Worm (Caenorhabditis elegans) whole organism, L1 larva: ENCODE results near the gene B0361.4.
A peak's percentile ranks its signal among the peaks of the same experiment; 100 is the strongest.

ENCODE experiments used
- C04F5.9 ChIP-seq: sonication (generic microtip); optimal IDR thresholded peaks from 2 replicates; lab custom pipeline; 2016; ENCODE audit warnings: missing genetic modification characterization, missing compliant biosample characterization
- C16A3.4 ChIP-seq: fragments of 150-350 bp; optimal IDR thresholded peaks from 2 replicates; lab custom pipeline; 2014; ENCODE audit warnings: missing biosample characterization, missing genetic modification characterization
- Y116A8C.19 ChIP-seq: sonication (generic microtip); optimal IDR thresholded peaks from 2 replicates; lab custom pipeline; 2016; ENCODE audit warnings: missing compliant biosample characterization, missing genetic modification characterization, borderline replicate concordance
- alr-1 ChIP-seq: fragments of 200-800 bp; sonication (Bioruptor generic); optimal IDR thresholded peaks from 2 replicates; lab custom pipeline; 2018; ENCODE audit warnings: borderline replicate concordance, mild to moderate bottlenecking, missing genetic modification characterization, missing compliant biosample characterization
- ama-1 ChIP-seq: fragments of 150-350 bp; optimal IDR thresholded peaks from 2 replicates; lab custom pipeline; 2014
- blmp-1 ChIP-seq: fragments of 150-350 bp; optimal IDR thresholded peaks from 2 replicates; lab custom pipeline; 2014; ENCODE audit warnings: missing biosample characterization, missing genetic modification characterization
- ceh-63 ChIP-seq: fragments of 200-800 bp; sonication (Bioruptor generic); optimal IDR thresholded peaks from 2 replicates; lab custom pipeline; 2018; ENCODE audit warnings: mild to moderate bottlenecking, missing genetic modification characterization, missing compliant biosample characterization
- ceh-8 ChIP-seq: fragments of 200-800 bp; sonication (Bioruptor generic); optimal IDR thresholded peaks from 2 replicates; lab custom pipeline; 2018; ENCODE audit warnings: mild to moderate bottlenecking, missing genetic modification characterization, moderate library complexity, missing compliant biosample characterization
- ceh-82 ChIP-seq, 3 experiments: fragments of 150-350 bp in 1 of 3; sonication (generic microtip) in 2 of 3; optimal IDR thresholded peaks; 2 replicates each; lab custom pipeline; 2014 to 2017; ENCODE audit warnings: missing biosample characterization in 3 of 3, missing genetic modification characterization in 3 of 3
- ceh-88 ChIP-seq: fragments of 200-800 bp; sonication (Bioruptor generic); IDR thresholded peaks from 2 replicates; pipeline ENCODE4 v1.3.6; 2022; ENCODE audit warnings: missing genetic modification characterization, missing compliant biosample characterization
- ceh-90 ChIP-seq: sonication (generic microtip); optimal IDR thresholded peaks from 2 replicates; lab custom pipeline; 2016; ENCODE audit warnings: missing genetic modification characterization, missing compliant biosample characterization
- dpl-1 ChIP-seq, 3 experiments: fragments of 150-350 bp in 2 of 3; sonication (generic microtip) in 1 of 3; optimal IDR thresholded peaks; 2 replicates each; lab custom pipeline; 2014 to 2017; ENCODE audit warnings: missing biosample characterization in 3 of 3, missing genetic modification characterization in 3 of 3, missing genetic modification reagents in 3 of 3
- efl-3 ChIP-seq: fragments of 200-800 bp; sonication (Bioruptor generic); optimal IDR thresholded peaks from 2 replicates; lab custom pipeline; 2018; ENCODE audit warnings: mild to moderate bottlenecking, missing genetic modification characterization, missing compliant biosample characterization
- elt-2 ChIP-seq: sonication (generic microtip); optimal IDR thresholded peaks from 2 replicates; lab custom pipeline; 2016; ENCODE audit warnings: missing genetic modification characterization, mild to moderate bottlenecking, inconsistent platforms, missing compliant biosample characterization, missing genetic modification reagents
- elt-3 ChIP-seq, 6 experiments: fragments of 150-350 bp in 1 of 6; sonication (generic microtip); optimal IDR thresholded peaks; 2 replicates each; lab custom pipeline; 2017 to 2018; ENCODE audit warnings: missing biosample characterization in 6 of 6, missing genetic modification characterization in 6 of 6, inconsistent platforms in 1 of 6
- ets-5 ChIP-seq: fragments of 200-800 bp; sonication (Bioruptor generic); IDR thresholded peaks from 2 replicates; pipeline ENCODE4 v1.3.6; 2022; ENCODE audit warnings: missing genetic modification characterization, missing compliant biosample characterization
- fkh-10 ChIP-seq: sonication (generic microtip); optimal IDR thresholded peaks from 2 replicates; lab custom pipeline; 2017; ENCODE audit warnings: missing biosample characterization, missing genetic modification reagents, missing genetic modification characterization
- fkh-8 ChIP-seq: sonication (generic microtip); optimal IDR thresholded peaks from 2 replicates; lab custom pipeline; 2016; ENCODE audit warnings: mild to moderate bottlenecking, missing genetic modification characterization, missing compliant biosample characterization
- grh-1 ChIP-seq: fragments of 200-800 bp; sonication (Bioruptor generic); IDR thresholded peaks from 2 replicates; pipeline ENCODE4 v1.3.6; 2022; ENCODE audit warnings: missing genetic modification reagents, missing genetic modification characterization, missing compliant biosample characterization
- hlh-17 ChIP-seq: fragments of 200-800 bp; sonication (Bioruptor generic); optimal IDR thresholded peaks from 2 replicates; lab custom pipeline; 2018; ENCODE audit warnings: missing genetic modification characterization, mild to moderate bottlenecking, missing compliant biosample characterization, moderate library complexity, borderline replicate concordance
- hlh-4 ChIP-seq: sonication (generic microtip); optimal IDR thresholded peaks from 2 replicates; lab custom pipeline; 2016; ENCODE audit warnings: mild to moderate bottlenecking, missing genetic modification characterization, missing compliant biosample characterization
- hpl-2 ChIP-seq: fragments of 150-350 bp; optimal IDR thresholded peaks from 2 replicates; lab custom pipeline; 2014; ENCODE audit warnings: missing biosample characterization, missing genetic modification reagents, missing genetic modification characterization
- irx-1 ChIP-seq: sonication (generic microtip); optimal IDR thresholded peaks from 2 replicates; lab custom pipeline; 2016; ENCODE audit warnings: missing genetic modification characterization, missing compliant biosample characterization
- isw-1 ChIP-seq: fragments of 200-800 bp; sonication (Bioruptor generic); IDR thresholded peaks from 2 replicates; pipeline ENCODE4 v1.3.6; 2022; ENCODE audit warnings: missing genetic modification characterization, missing compliant biosample characterization
- jun-1 ChIP-seq: fragments of 150-350 bp; optimal IDR thresholded peaks from 2 replicates; lab custom pipeline; 2014; ENCODE audit warnings: missing biosample characterization, missing genetic modification reagents, missing genetic modification characterization
- lin-13 ChIP-seq: fragments of 150-350 bp; optimal IDR thresholded peaks from 2 replicates; lab custom pipeline; 2014; ENCODE audit warnings: missing biosample characterization, missing genetic modification reagents, missing genetic modification characterization
- lir-3 ChIP-seq: sonication (generic microtip); optimal IDR thresholded peaks from 2 replicates; lab custom pipeline; 2016; ENCODE audit warnings: mild to moderate bottlenecking, missing genetic modification characterization, moderate library complexity, missing compliant biosample characterization; ENCODE audit not compliant: poor library complexity
- lsy-2 ChIP-seq, 2 experiments: fragments of 150-350 bp; optimal IDR thresholded peaks; 2 replicates each; lab custom pipeline; 2014; ENCODE audit warnings: missing biosample characterization in 2 of 2, missing genetic modification characterization in 2 of 2
- mdl-1 ChIP-seq, 2 experiments: fragments of 150-350 bp; optimal IDR thresholded peaks; 2 replicates each; lab custom pipeline; 2014 to 2017; ENCODE audit warnings: missing biosample characterization in 2 of 2, missing genetic modification characterization in 2 of 2, inconsistent platforms in 1 of 2
- mep-1 ChIP-seq: fragments of 150-350 bp; optimal IDR thresholded peaks from 2 replicates; lab custom pipeline; 2014; ENCODE audit warnings: missing biosample characterization, missing genetic modification characterization
- nhr-11 ChIP-seq: fragments of 150-350 bp; optimal IDR thresholded peaks from 2 replicates; lab custom pipeline; 2014; ENCODE audit warnings: missing biosample characterization, missing genetic modification characterization
- nhr-19 ChIP-seq: fragments of 200-800 bp; sonication (Bioruptor generic); conservative IDR thresholded peaks from 2 replicates; pipeline ENCODE4 v1.3.6; 2022; ENCODE audit warnings: missing genetic modification characterization, missing compliant biosample characterization
- nhr-20 ChIP-seq: sonication (generic microtip); optimal IDR thresholded peaks from 2 replicates; lab custom pipeline; 2016; ENCODE audit warnings: mild to moderate bottlenecking, missing genetic modification characterization, missing compliant biosample characterization
- nhr-47 ChIP-seq: sonication (generic microtip); optimal IDR thresholded peaks from 2 replicates; lab custom pipeline; 2016; ENCODE audit warnings: mild to moderate bottlenecking, missing genetic modification characterization, moderate library complexity, missing compliant biosample characterization
- nhr-76 ChIP-seq: sonication (generic microtip); optimal IDR thresholded peaks from 2 replicates; lab custom pipeline; 2017; ENCODE audit warnings: missing biosample characterization, missing genetic modification characterization
- nhr-77 ChIP-seq: fragments of 150-350 bp; optimal IDR thresholded peaks from 2 replicates; lab custom pipeline; 2014; ENCODE audit warnings: missing biosample characterization, missing genetic modification characterization
- nhr-84 ChIP-seq: sonication (generic microtip); optimal IDR thresholded peaks from 2 replicates; lab custom pipeline; 2017; ENCODE audit warnings: missing biosample characterization, missing genetic modification characterization
- nhr-85 ChIP-seq: sonication (generic microtip); peaks from one replicate; lab custom pipeline; 2016; ENCODE audit warnings: missing genetic modification characterization, inconsistent platforms, missing compliant biosample characterization
- pqm-1 ChIP-seq: sonication (generic microtip); optimal IDR thresholded peaks from 3 replicates; lab custom pipeline; 2017; ENCODE audit warnings: missing biosample characterization, missing genetic modification characterization
- rnt-1 ChIP-seq: sonication (generic microtip); optimal IDR thresholded peaks from 2 replicates; lab custom pipeline; 2016; ENCODE audit warnings: mild to moderate bottlenecking, missing genetic modification characterization, moderate library complexity, missing compliant biosample characterization
- snu-23 ChIP-seq: sonication (generic microtip); optimal IDR thresholded peaks from 2 replicates; lab custom pipeline; 2016; ENCODE audit warnings: missing genetic modification characterization, missing compliant biosample characterization
- sox-4 ChIP-seq: sonication (generic microtip); optimal IDR thresholded peaks from 2 replicates; lab custom pipeline; 2016; ENCODE audit warnings: missing genetic modification characterization, missing compliant biosample characterization
- sptf-1 ChIP-seq: fragments of 150-350 bp; optimal IDR thresholded peaks from 2 replicates; lab custom pipeline; 2014; ENCODE audit warnings: missing biosample characterization, missing genetic modification characterization
- swsn-7 ChIP-seq: sonication (generic microtip); optimal IDR thresholded peaks from 2 replicates; lab custom pipeline; 2016; ENCODE audit warnings: missing genetic modification characterization, missing compliant biosample characterization
- tbx-2 ChIP-seq: sonication (generic microtip); optimal IDR thresholded peaks from 2 replicates; lab custom pipeline; 2016; ENCODE audit warnings: missing genetic modification characterization, missing compliant biosample characterization
- tlp-1 ChIP-seq: fragments of 150-350 bp; optimal IDR thresholded peaks from 2 replicates; lab custom pipeline; 2014; ENCODE audit warnings: missing biosample characterization, missing genetic modification characterization
- unc-62 ChIP-seq: fragments of 150-350 bp; optimal IDR thresholded peaks from 2 replicates; lab custom pipeline; 2014; ENCODE audit warnings: missing biosample characterization, missing genetic modification reagents, missing genetic modification characterization
- unc-86 ChIP-seq: sonication (generic microtip); optimal IDR thresholded peaks from 2 replicates; lab custom pipeline; 2016; ENCODE audit warnings: missing genetic modification characterization, missing compliant biosample characterization
- xbp-1 ChIP-seq: sonication (generic microtip); optimal IDR thresholded peaks from 2 replicates; lab custom pipeline; 2016; ENCODE audit warnings: missing genetic modification characterization, missing compliant biosample characterization
- ztf-11 ChIP-seq, 2 experiments: sonication (generic microtip); optimal IDR thresholded peaks; 2 replicates each; lab custom pipeline; 2016 to 2017; ENCODE audit warnings: missing genetic modification characterization in 2 of 2, missing biosample characterization in 1 of 2, missing compliant biosample characterization in 1 of 2

Gene B0361.4

ce11 chrIII:7272088-7272487 is 13.3 kb downstream of the B0361.4 start (continued):
- TF ChIP-seq sox-4 (tag; lab: Kevin White, UChicago): no peak
- no peak for TF ChIP-seq hpl-2 (GFP tag; lab: Kevin White, UChicago)
- TF ChIP-seq ceh-8 (GFP tag; lab: Kevin White, UChicago): no peak
- peak in 1 of 6 experiments; percentile 6 for TF ChIP-seq elt-3 (tag; optimal IDR thresholded peaks at IDR 0.05; lab: Kevin White, UChicago)
- TF ChIP-seq nhr-85: peak; percentile 92
- TF ChIP-seq mep-1: peak; percentile 87
- peak; percentile 38 to 61 for TF ChIP-seq lsy-2 (tag; optimal IDR thresholded peaks at IDR 0.05; lab: Kevin White, UChicago)
- TF ChIP-seq snu-23 (GFP tag; lab: Kevin White, UChicago): peak; percentile 76
- peak; percentile 68 for TF ChIP-seq nhr-19
- peak; percentile 62 for TF ChIP-seq lin-13 (GFP tag; lab: Kevin White, UChicago)
- TF ChIP-seq ama-1 (lab: Kevin White, UChicago): no peak
- no peak for TF ChIP-seq fkh-10 (GFP tag; lab: Kevin White, UChicago)
- TF ChIP-seq jun-1 (tag; lab: Kevin White, UChicago): peak; percentile 9
- peak; percentile 55 for TF ChIP-seq nhr-47 (tag; lab: Kevin White, UChicago)
- TF ChIP-seq elt-2 (tag; lab: Kevin White, UChicago): peak; percentile 40
- 0 out of 2 replicates have a peak, but pooled peaks have one; percentile 32 for TF ChIP-seq ceh-88 (GFP tag; lab: Robert Waterston, UW)
- TF ChIP-seq efl-3 (GFP tag; lab: Kevin White, UChicago): peak; percentile 4
- no peak for TF ChIP-seq ceh-82 (tag; optimal IDR thresholded peaks at IDR 0.05; lab: Kevin White, UChicago)
- no peak for TF ChIP-seq ets-5 (GFP tag; lab: Robert Waterston, UW)

- TF ChIP-seq nhr-77 (tag; lab: Kevin White, UChicago) (no peak), sptf-1 (tag; lab: Kevin White, UChicago) (no peak), blmp-1 (tag; lab: Kevin White, UChicago) (peak; percentile 96), xbp-1 (tag; lab: Kevin White, UChicago) (peak; percentile 40), Y116A8C.19 (no peak), isw-1 (GFP tag; lab: Robert Waterston, UW) (no peak), lin-13 (GFP tag; lab: Kevin White, UChicago) (peak; percentile 46), efl-3 (GFP tag; lab: Kevin White, UChicago) (no peak), ceh-90 (tag; lab: Kevin White, UChicago) (no peak), elt-3 (tag; optimal IDR thresholded peaks at IDR 0.05; lab: Kevin White, UChicago) (peak in 5 of 6 experiments; percentile 27 to 94 (median 77)), fkh-10 (GFP tag; lab: Kevin White, UChicago) (no peak), unc-62 (GFP tag; lab: Kevin White, UChicago) (no peak), rnt-1 (peak; percentile 27), nhr-85 (peak; percentile 96), sox-4 (tag; lab: Kevin White, UChicago) (no peak), ztf-11 (tag; optimal IDR thresholded peaks at IDR 0.05; lab: Kevin White, UChicago) (no peak), nhr-11 (tag; lab: Kevin White, UChicago) (no peak), ceh-88 (GFP tag; lab: Robert Waterston, UW) (no peak), fkh-8 (tag; lab: Kevin White, UChicago) (no peak), nhr-84 (tag; lab: Kevin White, UChicago) (no peak), irx-1 (peak; percentile 21), tbx-2 (tag; lab: Kevin White, UChicago) (peak; percentile 69), swsn-7 (tag; lab: Kevin White, UChicago) (peak; percentile 37), hlh-4 (no peak), ceh-63 (GFP tag; lab: Kevin White, UChicago) (no peak), pqm-1 (no peak), unc-86 (tag; lab: Kevin White, UChicago) (no peak), mdl-1 (tag; optimal IDR thresholded peaks at IDR 0.05; lab: Kevin White, UChicago) (peak in 1 of 2 experiments; percentile 84), alr-1 (tag; lab: Kevin White, UChicago) (no peak), tlp-1 (tag; lab: Kevin White, UChicago) (no peak), C04F5.9 (no peak), dpl-1 (GFP tag; optimal IDR thresholded peaks at IDR 0.05; lab: Kevin White, UChicago) (peak in 2 of 3 experiments; percentile 53 to 64), nhr-20 (tag; lab: Kevin White, UChicago) (peak; percentile 97), lir-3 (tag; lab: Kevin White, UChicago) (no peak), mep-1 (peak; percentile 82), grh-1 (GFP tag; lab: Robert Waterston, UW) (peak; percentile 53), hpl-2 (GFP tag; lab: Kevin White, UChicago) (no peak), snu-23 (GFP tag; lab: Kevin White, UChicago) (peak; percentile 77), nhr-76 (tag; lab: Kevin White, UChicago) (no peak), hlh-17 (GFP tag; lab: Kevin White, UChicago) (no peak), C16A3.4 (peak; percentile 21)
Measured at ce11 chrIII:7272828-7273227, 14.0 kb downstream of the B0361.4 start.
